Worm (Caenorhabditis elegans) whole organism, mixed stage, embryonic: ENCODE measurements around the gene ceh-54.

Source experiments
- elt-3 ChIP-seq: fragments of 150-350 bp; optimal IDR thresholded peaks from 2 replicates; lab custom pipeline; 2014; ENCODE audit warnings: missing biosample characterization, missing genetic modification characterization
- lsy-2 ChIP-seq: fragments of 150-350 bp; optimal IDR thresholded peaks from 2 replicates; lab custom pipeline; 2014; ENCODE audit warnings: missing biosample characterization, missing genetic modification characterization
- nhr-12 ChIP-seq: fragments of 150-350 bp; optimal IDR thresholded peaks from 2 replicates; lab custom pipeline; 2014; ENCODE audit warnings: missing biosample characterization, missing genetic modification characterization
- nhr-76 ChIP-seq: sonication (generic microtip); optimal IDR thresholded peaks from 2 replicates; lab custom pipeline; 2017; ENCODE audit warnings: missing biosample characterization, missing genetic modification characterization
- snpc-4 ChIP-seq: fragments of 150-350 bp; optimal IDR thresholded peaks from 2 replicates; lab custom pipeline; 2014; ENCODE audit warnings: missing biosample characterization, missing genetic modification characterization
- unc-39 ChIP-seq: fragments of 150-350 bp; optimal IDR thresholded peaks from 2 replicates; lab custom pipeline; 2014; ENCODE audit warnings: missing biosample characterization, missing genetic modification characterization
- unc-62 ChIP-seq: fragments of 150-350 bp; optimal IDR thresholded peaks from 2 replicates; lab custom pipeline; 2014; ENCODE audit warnings: missing biosample characterization, missing genetic modification reagents, missing genetic modification characterization
- ztf-11 ChIP-seq: fragments of 150-350 bp; optimal IDR thresholded peaks from 2 replicates; lab custom pipeline; 2014; ENCODE audit warnings: missing biosample characterization, missing genetic modification characterization

ce11 chrX:6240640-6241033, 46.6 kb upstream of the ceh-54 start, which contains the start of gene got-2.2:
- no peak for TF ChIP-seq elt-3 (tag; lab: Kevin White, UChicago)
- TF ChIP-seq nhr-12 (tag; lab: Kevin White, UChicago), result no peak
- TF ChIP-seq unc-39 (tag; lab: Kevin White, UChicago), result no peak
- TF ChIP-seq unc-62 (GFP tag; lab: Kevin White, UChicago), result no peak
- TF ChIP-seq nhr-76, result no peak
- TF ChIP-seq snpc-4, result no peak
- no peak for TF ChIP-seq ztf-11 (tag; lab: Kevin White, UChicago)
- no peak for TF ChIP-seq lsy-2 (tag; lab: Kevin White, UChicago)
